Fruit fly (Drosophila melanogaster) Kc167 (cell line): ENCODE data around the gene vir-1.

Experiments used
- Myc ChIP-seq: fragments of >200 bp; optimal IDR thresholded peaks from 2 replicates; lab custom pipeline; 2017; ENCODE audit warnings: missing external identifiers
- Sin3A ChIP-seq: fragments of >200 bp; optimal IDR thresholded peaks from 2 replicates; lab custom pipeline; 2018; ENCODE audit warnings: missing external identifiers
- h ChIP-seq: fragments of >200 bp; optimal IDR thresholded peaks from 3 replicates; lab custom pipeline; 2018; ENCODE audit warnings: missing external identifiers
- insv ChIP-seq: fragments of >200 bp; optimal IDR thresholded peaks from 3 replicates; lab custom pipeline; 2018; ENCODE audit warnings: missing external identifiers
- psq ChIP-seq: fragments of >200 bp; optimal IDR thresholded peaks from 2 replicates; lab custom pipeline; 2017; ENCODE audit warnings: missing external identifiers

DNA sequence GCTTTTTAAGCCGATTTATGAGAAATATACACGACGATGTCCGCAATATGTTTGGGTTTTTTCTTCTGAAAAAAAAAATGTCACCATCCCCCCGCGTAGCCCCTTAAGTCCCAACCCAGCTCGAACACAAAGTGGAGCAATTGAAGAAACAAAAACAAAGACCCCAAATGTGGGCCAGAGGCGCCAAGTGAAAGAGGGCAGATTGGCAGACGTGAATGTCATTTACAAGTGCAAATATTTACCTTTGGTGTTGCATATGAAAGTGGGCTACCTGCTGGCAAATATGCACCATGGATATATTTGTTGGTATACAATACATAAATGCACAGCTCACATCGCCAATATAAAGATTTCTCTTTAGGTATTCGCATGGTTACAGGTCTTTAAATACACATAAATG is 12.6 kb downstream of the vir-1 start:
- TF ChIP-seq Myc = no peak
- no peak for TF ChIP-seq psq (lab: Kevin White, UChicago)
- TF ChIP-seq Sin3A (lab: Kevin White, UChicago) = no peak
- TF ChIP-seq insv = no peak
- no peak for TF ChIP-seq h (lab: Kevin White, UChicago)
